Worm (Caenorhabditis elegans): ENCODE measurements around the gene Y50E8A.6.

The Y50E8A.6 gene

ce11 chrV:14726596-14726995, 14.5 kb downstream of the Y50E8A.6 start, which contains the start of gene Y50E8A.1:
Gene Y50E8A.1 (plus strand): TSS chrV:14726896.
- TF ChIP-seq tbx-7 (tag; optimal IDR thresholded peaks at IDR 0.05) (no peak), K09A11.1 (tag; optimal IDR thresholded peaks at IDR 0.05; ENCODE audit: insufficient read depth) (no peak), odd-2 (tag; optimal IDR thresholded peaks at IDR 0.05) (no peak), gmeb-2 (tag; optimal IDR thresholded peaks at IDR 0.05) (no peak), dve-1 (tag; optimal IDR thresholded peaks at IDR 0.05) (no peak), sdc-2 (tag; optimal IDR thresholded peaks at IDR 0.05) (no peak), ets-4 (tag; optimal IDR thresholded peaks at IDR 0.05) (no peak), hlh-30 (tag; optimal IDR thresholded peaks at IDR 0.05; ENCODE audit: insufficient read depth) (no peak), nfya-1 (tag; optimal IDR thresholded peaks at IDR 0.05) (no peak), zip-5 (tag; optimal IDR thresholded peaks at IDR 0.05) (no peak), ceh-19 (GFP tag; optimal IDR thresholded peaks at IDR 0.05) (no peak), ceh-2 (tag; optimal IDR thresholded peaks at IDR 0.05) (no peak), pax-1 (tag; optimal IDR thresholded peaks at IDR 0.05) (no peak), unc-42 (tag; optimal IDR thresholded peaks at IDR 0.05) (no peak), ztf-16 (tag; optimal IDR thresholded peaks at IDR 0.05) (no peak), pat-9 (tag; optimal IDR thresholded peaks at IDR 0.05) (no peak), pqm-1 (tag; optimal IDR thresholded peaks at IDR 0.05) (no peak), ceh-6 (GFP tag; optimal IDR thresholded peaks at IDR 0.05) (no peak), ceh-48 (tag; optimal IDR thresholded peaks at IDR 0.05) (no peak)

- no peak for TF ChIP-seq odd-2 (tag; optimal IDR thresholded peaks at IDR 0.05)
- TF ChIP-seq ref-2 (tag; optimal IDR thresholded peaks at IDR 0.05) = no peak
- no peak for TF ChIP-seq F13H6.1 (tag; optimal IDR thresholded peaks at IDR 0.05)
- no peak for TF ChIP-seq ceh-22 (tag; optimal IDR thresholded peaks at IDR 0.05)
- TF ChIP-seq ztf-16 (tag; optimal IDR thresholded peaks at IDR 0.05) = no peak
- TF ChIP-seq nfya-1 (tag; optimal IDR thresholded peaks at IDR 0.05) = no peak
- TF ChIP-seq pros-1 (tag; optimal IDR thresholded peaks at IDR 0.05) = no peak
- TF ChIP-seq pat-9 (tag; optimal IDR thresholded peaks at IDR 0.05) = no peak
- no peak for TF ChIP-seq elt-4 (tag; optimal IDR thresholded peaks at IDR 0.05)
- TF ChIP-seq fkh-6 (tag; optimal IDR thresholded peaks at IDR 0.05) = no peak
Observed at ce11 chrV:14725409-14725808, 15.7 kb downstream of the Y50E8A.6 start.

- TF ChIP-seq nfya-1 (tag; optimal IDR thresholded peaks at IDR 0.05) (no peak), pha-4 (tag; optimal IDR thresholded peaks at IDR 0.05) (no peak), pha-2 (tag; optimal IDR thresholded peaks at IDR 0.05) (no peak), C38D4.7 (GFP tag; optimal IDR thresholded peaks at IDR 0.05) (no peak), ceh-6 (GFP tag; optimal IDR thresholded peaks at IDR 0.05) (no peak), npax-4 (tag; optimal IDR thresholded peaks at IDR 0.05) (no peak), ceh-14 (tag; optimal IDR thresholded peaks at IDR 0.05) (no peak), lin-11 (tag; optimal IDR thresholded peaks at IDR 0.05) (no peak), ceh-45 (GFP tag; IDR thresholded peaks at IDR 0.05) (no peak)
Observed at ce11 chrV:14723020-14723419, 18.1 kb downstream of the Y50E8A.6 start, which contains the start of gene R08A2.7. Gene R08A2.7 (plus strand): TSS chrV:14723320.

ce11 chrV:14719491-14719890, 21.6 kb downstream of the Y50E8A.6 start, which contains the start of gene R08A2.1:
Gene R08A2.1 (minus strand): TSS chrV:14719591.
- TF ChIP-seq odd-2 (tag; optimal IDR thresholded peaks at IDR 0.05) (no peak), hlh-8 (tag; optimal IDR thresholded peaks at IDR 0.05) (no peak), pha-4 (tag; optimal IDR thresholded peaks at IDR 0.05) (no peak), fax-1 (tag; optimal IDR thresholded peaks at IDR 0.05) (no peak), ets-4 (tag; optimal IDR thresholded peaks at IDR 0.05) (no peak), tbx-7 (tag; optimal IDR thresholded peaks at IDR 0.05) (no peak), lim-6 (tag; optimal IDR thresholded peaks at IDR 0.05) (no peak), dmd-4 (tag; optimal IDR thresholded peaks at IDR 0.05; ENCODE audit: borderline replicate concordance) (no peak), hlh-6 (tag; optimal IDR thresholded peaks at IDR 0.05) (no peak), pros-1 (tag; optimal IDR thresholded peaks at IDR 0.05) (no peak), ceh-2 (tag; optimal IDR thresholded peaks at IDR 0.05) (no peak), madf-2 (tag; optimal IDR thresholded peaks at IDR 0.05) (no peak), Y22D7AL.16 (tag; optimal IDR thresholded peaks at IDR 0.05) (no peak), pqm-1 (tag; optimal IDR thresholded peaks at IDR 0.05) (no peak), ttx-3 (tag; optimal IDR thresholded peaks at IDR 0.05) (no peak), K02D7.2 (tag; optimal IDR thresholded peaks at IDR 0.05) (no peak)
